Fruit fly (Drosophila melanogaster) whole organism, embryonic: ENCODE measurements around the gene Prx5.

Source experiments
- B-H1 ChIP-seq: fragments of 200-800 bp; sonication (Bioruptor generic); IDR thresholded peaks from 3 replicates; pipeline ENCODE4 v1.3.6; 2022; ENCODE audit warnings: missing biosample characterization, missing genetic modification characterization
- B-H2 ChIP-seq: fragments of 200-800 bp; sonication (Bioruptor generic); optimal IDR thresholded peaks from 2 replicates; lab custom pipeline; 2018; ENCODE audit warnings: missing biosample characterization, mild to moderate bottlenecking, missing genetic modification characterization
- Bdp1 ChIP-seq: fragments of 200-800 bp; sonication (Bioruptor generic); optimal IDR thresholded peaks from 3 replicates; lab custom pipeline; 2016; ENCODE audit warnings: missing biosample characterization, missing genetic modification characterization
- CG10274 ChIP-seq: fragments of 200-800 bp; sonication (Bioruptor generic); optimal IDR thresholded peaks from 3 replicates; lab custom pipeline; 2017; ENCODE audit warnings: missing biosample characterization, mild to moderate bottlenecking, missing genetic modification characterization
- CG10462 ChIP-seq: fragments of 200-800 bp; sonication (Bioruptor generic); optimal IDR thresholded peaks from 2 replicates; lab custom pipeline; 2016; ENCODE audit warnings: missing biosample characterization, missing genetic modification characterization
- CG12299 ChIP-seq: fragments of 200-800 bp; sonication (Bioruptor generic); optimal IDR thresholded peaks from 2 replicates; lab custom pipeline; 2018; ENCODE audit warnings: missing biosample characterization, mild to moderate bottlenecking, missing genetic modification characterization
- CG13775 ChIP-seq: fragments of 200-800 bp; sonication (Bioruptor generic); optimal IDR thresholded peaks from 3 replicates; lab custom pipeline; 2017; ENCODE audit warnings: missing biosample characterization, mild to moderate bottlenecking, missing genetic modification characterization
- CG16863 ChIP-seq: fragments of 200-800 bp; sonication (Bioruptor generic); optimal IDR thresholded peaks from 3 replicates; lab custom pipeline; 2016; ENCODE audit warnings: missing biosample characterization, missing genetic modification characterization
- CG3847 ChIP-seq: fragments of 200-800 bp; sonication (Bioruptor generic); IDR thresholded peaks from 2 replicates; pipeline ENCODE4 v1.3.6; 2022; ENCODE audit warnings: missing biosample characterization, missing genetic modification characterization
- CG6765 ChIP-seq: fragments of 200-800 bp; sonication (Bioruptor generic); optimal IDR thresholded peaks from 3 replicates; lab custom pipeline; 2017; ENCODE audit warnings: missing biosample characterization, mild to moderate bottlenecking, missing genetic modification characterization
- CG7556 ChIP-seq: fragments of 200-800 bp; sonication (Bioruptor generic); optimal IDR thresholded peaks from 2 replicates; lab custom pipeline; 2017; ENCODE audit warnings: missing biosample characterization, mild to moderate bottlenecking, missing genetic modification characterization
- CG9437 ChIP-seq: fragments of 200-800 bp; sonication (Bioruptor generic); optimal IDR thresholded peaks from 2 replicates; lab custom pipeline; 2018; ENCODE audit warnings: missing biosample characterization, mild to moderate bottlenecking, missing genetic modification characterization
- Camta ChIP-seq: fragments of 200-800 bp; sonication (Bioruptor generic); optimal IDR thresholded peaks from 2 replicates; lab custom pipeline; 2016; ENCODE audit warnings: missing biosample characterization, missing genetic modification characterization
- D19B ChIP-seq: fragments of 200-800 bp; sonication (Bioruptor generic); optimal IDR thresholded peaks from 2 replicates; lab custom pipeline; 2017; ENCODE audit warnings: missing biosample characterization, mild to moderate bottlenecking, missing genetic modification characterization
- Dfd ChIP-seq, 2 experiments: fragments of >200 bp; optimal IDR thresholded peaks; 2 replicates each; lab custom pipeline; 2017; ENCODE audit warnings: missing biosample characterization in 2 of 2, missing genetic modification characterization in 2 of 2
- Hmr ChIP-seq: fragments of 200-800 bp; sonication (Bioruptor generic); optimal IDR thresholded peaks from 3 replicates; lab custom pipeline; 2017; ENCODE audit warnings: mild to moderate bottlenecking, missing biosample characterization, missing genetic modification reagents, missing genetic modification characterization
- Lpt ChIP-seq: fragments of >200 bp; optimal IDR thresholded peaks from 2 replicates; lab custom pipeline; 2018; ENCODE audit warnings: missing biosample characterization, missing genetic modification characterization
- NK7.1 ChIP-seq: fragments of 200-800 bp; sonication (Bioruptor generic); optimal IDR thresholded peaks from 3 replicates; lab custom pipeline; 2016; ENCODE audit warnings: missing biosample characterization, missing genetic modification characterization
- NfI ChIP-seq: fragments of 200-800 bp; sonication (Bioruptor generic); optimal IDR thresholded peaks from 3 replicates; lab custom pipeline; 2018; ENCODE audit warnings: missing biosample characterization, mild to moderate bottlenecking, missing genetic modification characterization, moderate library complexity
- Opbp ChIP-seq: fragments of 200-800 bp; sonication (Bioruptor generic); IDR thresholded peaks from 3 replicates; pipeline ENCODE4 v1.3.6; 2022; ENCODE audit warnings: missing biosample characterization, missing genetic modification characterization; ENCODE audit not compliant: partially characterized antibody
- Pdp1 ChIP-seq, 2 experiments: fragments of 200-800 bp; sonication (Bioruptor generic); optimal IDR thresholded peaks; 3 replicates each; lab custom pipeline; 2016; ENCODE audit warnings: missing biosample characterization in 2 of 2, missing genetic modification characterization in 2 of 2, mild to moderate bottlenecking in 1 of 2, moderate library complexity in 1 of 2
- Ptx1 ChIP-seq: fragments of 200-800 bp; sonication (Bioruptor generic); IDR thresholded peaks from 2 replicates; pipeline ENCODE4 v1.3.6; 2022; ENCODE audit warnings: missing biosample characterization, missing genetic modification characterization
- Xbp1 ChIP-seq: fragments of 200-800 bp; sonication (Bioruptor generic); optimal IDR thresholded peaks from 3 replicates; lab custom pipeline; 2016; ENCODE audit warnings: missing biosample characterization, mild to moderate bottlenecking, missing genetic modification characterization
- abd-A ChIP-seq: fragments of 200-800 bp; sonication (Bioruptor generic); optimal IDR thresholded peaks from 3 replicates; lab custom pipeline; 2019; ENCODE audit warnings: missing biosample characterization, mild to moderate bottlenecking, missing genetic modification characterization, moderate library complexity
- ash1 ChIP-seq: fragments of 200-800 bp; sonication (Bioruptor generic); optimal IDR thresholded peaks from 2 replicates; lab custom pipeline; 2018; ENCODE audit warnings: missing biosample characterization, mild to moderate bottlenecking, missing genetic modification characterization
- corto ChIP-seq: fragments of 200-800 bp; sonication (Bioruptor generic); optimal IDR thresholded peaks from 2 replicates; lab custom pipeline; 2016; ENCODE audit warnings: missing biosample characterization, mild to moderate bottlenecking, missing genetic modification characterization, moderate library complexity
- crp ChIP-seq, 2 experiments: fragments of 200-800 bp; sonication (Bioruptor generic); optimal IDR thresholded peaks; 2 replicates in 1 of 2; 3 replicates in 1 of 2; lab custom pipeline; 2017; ENCODE audit warnings: missing biosample characterization in 2 of 2, missing genetic modification characterization in 2 of 2, mild to moderate bottlenecking in 1 of 2, moderate library complexity in 1 of 2
- esg ChIP-seq: fragments of 200-800 bp; sonication (Bioruptor generic); conservative IDR thresholded peaks from 2 replicates; pipeline ENCODE4 v1.3.6; 2022; ENCODE audit warnings: missing biosample characterization, missing genetic modification characterization
- ftz-f1 ChIP-seq: fragments of 200-800 bp; sonication (Bioruptor generic); optimal IDR thresholded peaks from 2 replicates; lab custom pipeline; 2016; ENCODE audit warnings: missing biosample characterization, missing genetic modification characterization
- gcm ChIP-seq: fragments of 200-800 bp; sonication (Bioruptor generic); optimal IDR thresholded peaks from 2 replicates; lab custom pipeline; 2019; ENCODE audit warnings: missing biosample characterization, mild to moderate bottlenecking, missing genetic modification characterization, moderate library complexity
- gsb ChIP-seq: fragments of 200-800 bp; sonication (Bioruptor generic); IDR thresholded peaks from 2 replicates; pipeline ENCODE4 v1.3.6; 2022; ENCODE audit warnings: missing biosample characterization, missing genetic modification characterization
- hb ChIP-seq: fragments of 200-800 bp; sonication (Bioruptor generic); IDR thresholded peaks from 3 replicates; pipeline ENCODE4 v1.3.6; 2022; ENCODE audit warnings: missing biosample characterization, missing genetic modification characterization; ENCODE audit not compliant: partially characterized antibody
- kay ChIP-seq: fragments of 200-800 bp; sonication (Bioruptor generic); optimal IDR thresholded peaks from 2 replicates; lab custom pipeline; 2016; ENCODE audit warnings: missing biosample characterization, missing genetic modification characterization
- klu ChIP-seq: fragments of 200-800 bp; sonication (Bioruptor generic); IDR thresholded peaks from 2 replicates; pipeline ENCODE4 v1.3.6; 2022; ENCODE audit warnings: missing biosample characterization, missing genetic modification characterization
- lola ChIP-seq, 3 experiments: fragments of >200 bp in 2 of 3; fragments of 200-800 bp in 1 of 3; sonication (Bioruptor generic) in 1 of 3; optimal IDR thresholded peaks; 2 replicates each; lab custom pipeline; 2017 to 2019; ENCODE audit warnings: missing biosample characterization in 3 of 3, missing genetic modification characterization in 3 of 3, mild to moderate bottlenecking in 1 of 3, moderate library complexity in 1 of 3
- lov ChIP-seq, 2 experiments: fragments of 200-800 bp in 1 of 2; fragments of >200 bp in 1 of 2; sonication (Bioruptor generic) in 1 of 2; IDR thresholded peaks in 1 of 2; optimal IDR thresholded peaks in 1 of 2; 2 replicates in 1 of 2; 3 replicates in 1 of 2; pipeline versions ENCODE4 v1.3.6 to Lab custom; 2017 to 2022; ENCODE audit warnings: missing biosample characterization in 1 of 2, missing genetic modification characterization in 1 of 2
- mirr ChIP-seq: fragments of 200-800 bp; sonication (Bioruptor generic); optimal IDR thresholded peaks from 3 replicates; lab custom pipeline; 2018; ENCODE audit warnings: missing biosample characterization, mild to moderate bottlenecking, missing genetic modification characterization
- odd ChIP-seq: fragments of 200-800 bp; sonication (Bioruptor generic); optimal IDR thresholded peaks from 2 replicates; lab custom pipeline; 2017; ENCODE audit warnings: missing biosample characterization, mild to moderate bottlenecking, missing genetic modification characterization
- p53 ChIP-seq: fragments of 200-800 bp; sonication (Bioruptor generic); optimal IDR thresholded peaks from 2 replicates; lab custom pipeline; 2016; ENCODE audit warnings: missing biosample characterization, missing genetic modification characterization
- pb ChIP-seq: fragments of 200-800 bp; sonication (Bioruptor generic); optimal IDR thresholded peaks from 3 replicates; lab custom pipeline; 2016; ENCODE audit warnings: missing biosample characterization, missing genetic modification characterization
- pho ChIP-seq: fragments of 200-800 bp; sonication (Bioruptor generic); optimal IDR thresholded peaks from 2 replicates; lab custom pipeline; 2016; ENCODE audit warnings: missing biosample characterization, missing genetic modification characterization
- pnt ChIP-seq: fragments of 200-800 bp; sonication (Bioruptor generic); optimal IDR thresholded peaks from 3 replicates; lab custom pipeline; 2016; ENCODE audit warnings: missing biosample characterization, missing genetic modification characterization
- ranshi ChIP-seq: fragments of 200-800 bp; sonication (Bioruptor generic); IDR thresholded peaks from 2 replicates; pipeline ENCODE4 v1.3.6; 2022; ENCODE audit warnings: missing biosample characterization, missing genetic modification characterization
- sc ChIP-seq, 3 experiments: fragments of >200 bp in 2 of 3; fragments of 200-800 bp in 1 of 3; sonication (Bioruptor generic) in 1 of 3; optimal IDR thresholded peaks; 2 replicates in 2 of 3; 3 replicates in 1 of 3; lab custom pipeline; 2017; ENCODE audit warnings: mild to moderate bottlenecking in 1 of 3, missing biosample characterization in 1 of 3, missing genetic modification characterization in 1 of 3, missing genetic modification reagents in 1 of 3
- tll ChIP-seq, 2 experiments: fragments of 200-800 bp in 1 of 2; fragments of >200 bp in 1 of 2; sonication (Bioruptor generic) in 1 of 2; optimal IDR thresholded peaks; 2 replicates each; lab custom pipeline; 2017 to 2019; ENCODE audit warnings: missing biosample characterization in 2 of 2, missing genetic modification characterization in 2 of 2, mild to moderate bottlenecking in 1 of 2, moderate library complexity in 1 of 2
- wdn ChIP-seq: fragments of 200-800 bp; sonication (Bioruptor generic); IDR thresholded peaks from 2 replicates; pipeline ENCODE4 v1.3.6; 2022; ENCODE audit warnings: missing biosample characterization, missing genetic modification characterization
- wek ChIP-seq: fragments of 200-800 bp; sonication (Bioruptor generic); optimal IDR thresholded peaks from 3 replicates; lab custom pipeline; 2018; ENCODE audit warnings: missing biosample characterization, mild to moderate bottlenecking, missing genetic modification characterization, moderate library complexity
- zfh1 ChIP-seq: fragments of 200-800 bp; sonication (Bioruptor generic); IDR thresholded peaks from 3 replicates; pipeline ENCODE4 v1.3.6; 2022; ENCODE audit warnings: missing biosample characterization, missing genetic modification characterization

The Prx5 gene

DNA sequence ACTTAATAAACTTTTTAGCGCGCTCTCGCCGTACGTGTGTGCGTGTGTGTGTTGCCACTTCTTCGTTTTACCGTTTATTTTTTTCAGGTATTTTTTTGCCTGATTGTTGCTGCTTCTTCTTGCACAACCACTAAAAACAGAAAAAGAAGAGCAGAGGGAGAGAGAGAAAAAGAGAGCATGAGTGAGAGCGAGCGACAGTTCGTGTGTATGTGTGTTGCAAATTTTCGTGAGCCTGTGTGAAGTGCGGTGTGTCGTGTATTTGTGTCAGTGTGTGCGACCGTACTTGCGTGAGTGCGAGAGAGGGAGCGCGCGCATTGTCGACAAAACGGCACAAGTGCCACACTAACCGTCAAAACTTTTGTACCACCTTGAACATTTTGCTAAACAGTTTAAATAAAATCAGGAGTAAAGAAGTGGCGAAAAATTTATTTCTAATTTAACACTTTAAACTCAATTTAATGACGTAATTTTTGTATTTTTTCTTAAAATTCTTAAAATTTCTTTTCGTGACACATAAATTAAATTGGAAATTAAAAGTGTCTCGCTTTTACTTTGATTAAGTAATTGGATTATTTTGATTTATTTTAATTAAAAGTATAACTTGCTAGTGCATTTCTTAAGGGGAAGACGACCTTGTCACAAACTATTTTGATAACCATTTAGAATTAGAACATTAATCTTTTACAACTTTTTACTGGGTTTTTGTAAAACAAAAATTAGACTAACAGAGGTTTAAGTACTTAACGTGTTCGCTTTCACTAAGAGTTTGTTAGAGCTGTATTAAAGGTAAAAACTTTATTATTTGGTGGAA, 30.1 kb upstream of the Prx5 start (continued):
- no peak for TF ChIP-seq Bdp1
- peak; percentile 70 for TF ChIP-seq CG13775 (GFP tag; lab: Kevin White, UChicago)
- TF ChIP-seq D19B, result peak; percentile 37
- no peak for TF ChIP-seq gsb (GFP tag; lab: Robert Waterston, UW)
- TF ChIP-seq CG10274 (GFP tag; lab: Kevin White, UChicago), result peak; percentile 57
- TF ChIP-seq zfh1 (GFP tag; lab: Robert Waterston, UW), result no peak
- TF ChIP-seq pnt (GFP tag; lab: Kevin White, UChicago), result peak; percentile 23
- peak; percentile 4 for TF ChIP-seq CG10462
- TF ChIP-seq Opbp (GFP tag; lab: Robert Waterston, UW), result no peak
- TF ChIP-seq odd (GFP tag; lab: Kevin White, UChicago), result peak; percentile 74
- peak; percentile 49 for TF ChIP-seq Xbp1 (GFP tag; lab: Kevin White, UChicago)
- no peak for TF ChIP-seq Ptx1 (GFP tag; lab: Robert Waterston, UW)
- no peak for TF ChIP-seq lov (optimal IDR thresholded peaks at IDR 0.05; lab: Kevin White, UChicago)
- no peak for TF ChIP-seq lov (GFP tag; IDR thresholded peaks at IDR 0.05; lab: Robert Waterston, UW)
- TF ChIP-seq CG7556, result peak; percentile 84
- peak; percentile 62 for TF ChIP-seq Hmr
- no peak for TF ChIP-seq CG3847 (GFP tag; lab: Robert Waterston, UW)
- no peak for TF ChIP-seq p53 (GFP tag; lab: Kevin White, UChicago)
- no peak for TF ChIP-seq tll (GFP tag; optimal IDR thresholded peaks at IDR 0.05; lab: Kevin White, UChicago)
- TF ChIP-seq CG16863 (GFP tag; lab: Kevin White, UChicago), result no peak
- TF ChIP-seq klu, result no peak
- no peak for TF ChIP-seq ftz-f1 (GFP tag; lab: Kevin White, UChicago)
- no peak for TF ChIP-seq pb (GFP tag; lab: Kevin White, UChicago)
- TF ChIP-seq mirr (GFP tag; lab: Kevin White, UChicago), result no peak
- peak; percentile 32 for TF ChIP-seq kay
- no peak for TF ChIP-seq CG12299 (tag; lab: Kevin White, UChicago)
- TF ChIP-seq hb (GFP tag; lab: Robert Waterston, UW), result no peak
- TF ChIP-seq NfI (GFP tag; lab: Kevin White, UChicago), result peak; percentile 53
- TF ChIP-seq gcm (GFP tag; lab: Kevin White, UChicago), result no peak
- no peak for TF ChIP-seq Camta (GFP tag; lab: Kevin White, UChicago)
- no peak for TF ChIP-seq ash1
- TF ChIP-seq ranshi, result no peak
- TF ChIP-seq crp (GFP tag; optimal IDR thresholded peaks at IDR 0.05; lab: Kevin White, UChicago), result no peak
- TF ChIP-seq esg, result no peak
- peak; percentile 35 for TF ChIP-seq CG6765 (GFP tag; lab: Kevin White, UChicago)
- peak; percentile 8 for TF ChIP-seq corto (GFP tag; lab: Kevin White, UChicago)
- no peak for TF ChIP-seq Lpt (GFP tag; lab: Kevin White, UChicago)
- peak; percentile 32 for TF ChIP-seq pho
- TF ChIP-seq wdn (GFP tag; lab: Robert Waterston, UW), result no peak
- peak in 1 of 3 experiments; percentile 75 for TF ChIP-seq lola (GFP tag; optimal IDR thresholded peaks at IDR 0.05; lab: Kevin White, UChicago)
- TF ChIP-seq NK7.1 (GFP tag; lab: Kevin White, UChicago), result no peak
- TF ChIP-seq wek (GFP tag; lab: Kevin White, UChicago), result no peak
- peak; percentile 84 for TF ChIP-seq CG9437 (GFP tag; lab: Kevin White, UChicago)
- peak; percentile 28 to 88 for TF ChIP-seq Pdp1 (GFP tag; optimal IDR thresholded peaks at IDR 0.05; lab: Kevin White, UChicago)
- peak; percentile 71 for TF ChIP-seq abd-A
- no peak for TF ChIP-seq sc (optimal IDR thresholded peaks at IDR 0.05; lab: Kevin White, UChicago)
- peak; percentile 6 for TF ChIP-seq sc (GFP tag; optimal IDR thresholded peaks at IDR 0.05; lab: Kevin White, UChicago)
- TF ChIP-seq B-H1 (GFP tag; lab: Robert Waterston, UW), result no peak
- TF ChIP-seq Dfd (GFP tag; optimal IDR thresholded peaks at IDR 0.05; lab: Kevin White, UChicago), result no peak
- TF ChIP-seq B-H2 (GFP tag; lab: Kevin White, UChicago), result peak; percentile 7
